Fruit fly (Drosophila melanogaster) whole organism, embryonic: ENCODE data around the gene Ugt37A3.

ENCODE experiments used
- Asciz ChIP-seq: fragments of 200-800 bp; sonication (Bioruptor generic); optimal IDR thresholded peaks from 2 replicates; lab custom pipeline; 2017; ENCODE audit warnings: missing biosample characterization, mild to moderate bottlenecking, missing genetic modification characterization, missing genetic modification reagents
- B-H1 ChIP-seq: fragments of 200-800 bp; sonication (Bioruptor generic); IDR thresholded peaks from 3 replicates; pipeline ENCODE4 v1.3.6; 2022; ENCODE audit warnings: missing biosample characterization, missing genetic modification characterization
- CG1233 ChIP-seq: fragments of 200-800 bp; sonication (Bioruptor generic); optimal IDR thresholded peaks from 4 replicates; lab custom pipeline; 2018; ENCODE audit warnings: missing biosample characterization, mild to moderate bottlenecking, missing genetic modification characterization
- CG12769 ChIP-seq: fragments of 200-800 bp; sonication (Bioruptor generic); optimal IDR thresholded peaks from 2 replicates; lab custom pipeline; 2019; ENCODE audit warnings: missing biosample characterization, mild to moderate bottlenecking, missing genetic modification characterization, moderate library complexity
- CG12942 ChIP-seq: fragments of 200-800 bp; sonication (Bioruptor generic); optimal IDR thresholded peaks from 3 replicates; lab custom pipeline; 2016; ENCODE audit warnings: missing biosample characterization, missing genetic modification characterization
- CG13424 ChIP-seq: fragments of 200-800 bp; sonication (Bioruptor generic); optimal IDR thresholded peaks from 2 replicates; lab custom pipeline; 2019; ENCODE audit warnings: missing biosample characterization, mild to moderate bottlenecking, missing genetic modification characterization, moderate library complexity
- CG13894 ChIP-seq: fragments of 200-800 bp; sonication (Bioruptor generic); optimal IDR thresholded peaks from 3 replicates; lab custom pipeline; 2018; ENCODE audit warnings: missing biosample characterization, mild to moderate bottlenecking, missing genetic modification characterization, moderate library complexity
- CG15514 ChIP-seq: fragments of 200-800 bp; sonication (Bioruptor generic); optimal IDR thresholded peaks from 3 replicates; lab custom pipeline; 2017; ENCODE audit warnings: missing biosample characterization, missing genetic modification characterization, mild to moderate bottlenecking, moderate library complexity, missing genetic modification reagents
- CG17359 ChIP-seq: fragments of 200-800 bp; sonication (Bioruptor generic); optimal IDR thresholded peaks from 3 replicates; lab custom pipeline; 2018; ENCODE audit warnings: missing biosample characterization, mild to moderate bottlenecking, missing genetic modification characterization, moderate library complexity
- CG17385 ChIP-seq: fragments of 200-800 bp; sonication (Bioruptor generic); optimal IDR thresholded peaks from 3 replicates; lab custom pipeline; 2018; ENCODE audit warnings: missing biosample characterization, mild to moderate bottlenecking, missing genetic modification characterization
- CG18764 ChIP-seq: fragments of 200-800 bp; sonication (Bioruptor generic); optimal IDR thresholded peaks from 3 replicates; lab custom pipeline; 2016; ENCODE audit warnings: missing biosample characterization, missing genetic modification characterization
- CG31441 ChIP-seq: fragments of 200-800 bp; sonication (Bioruptor generic); IDR thresholded peaks from 2 replicates; pipeline ENCODE4 v1.3.6; 2022; ENCODE audit warnings: missing biosample characterization, missing genetic modification characterization
- CG3726 ChIP-seq: fragments of 200-800 bp; sonication (Bioruptor generic); IDR thresholded peaks from 3 replicates; pipeline ENCODE4, ENCODE4 v1.3.6; 2022; ENCODE audit warnings: missing biosample characterization, missing genetic modification characterization
- CG4424 ChIP-seq: fragments of 200-800 bp; sonication (Bioruptor generic); optimal IDR thresholded peaks from 3 replicates; lab custom pipeline; 2016; ENCODE audit warnings: missing biosample characterization, missing genetic modification characterization
- CG4820 ChIP-seq: fragments of 200-800 bp; sonication (Bioruptor generic); optimal IDR thresholded peaks from 3 replicates; lab custom pipeline; 2016; ENCODE audit warnings: missing biosample characterization, missing genetic modification characterization
- CG6654 ChIP-seq: fragments of 200-800 bp; sonication (Bioruptor generic); optimal IDR thresholded peaks from 2 replicates; lab custom pipeline; 2017; ENCODE audit warnings: missing biosample characterization, mild to moderate bottlenecking, missing genetic modification characterization
- CG7786 ChIP-seq: fragments of 200-800 bp; sonication (Bioruptor generic); optimal IDR thresholded peaks from 2 replicates; lab custom pipeline; 2016; ENCODE audit warnings: missing biosample characterization, missing genetic modification characterization
- CG7928 ChIP-seq: fragments of 200-800 bp; sonication (Bioruptor generic); optimal IDR thresholded peaks from 2 replicates; lab custom pipeline; 2017; ENCODE audit warnings: missing biosample characterization, mild to moderate bottlenecking, missing genetic modification characterization
- CG8089 ChIP-seq: fragments of 200-800 bp; sonication (Bioruptor generic); optimal IDR thresholded peaks from 3 replicates; lab custom pipeline; 2016; ENCODE audit warnings: missing biosample characterization, missing genetic modification characterization
- CG8478 ChIP-seq: fragments of >200 bp; optimal IDR thresholded peaks from 2 replicates; lab custom pipeline; 2018
- CoRest ChIP-seq: fragments of 200-800 bp; sonication (Bioruptor generic); optimal IDR thresholded peaks from 3 replicates; lab custom pipeline; 2018; ENCODE audit warnings: missing biosample characterization, mild to moderate bottlenecking, missing genetic modification characterization, moderate library complexity
- Dp ChIP-seq: fragments of 200-800 bp; sonication (Bioruptor generic); optimal IDR thresholded peaks from 2 replicates; lab custom pipeline; 2018; ENCODE audit warnings: missing biosample characterization, mild to moderate bottlenecking, missing genetic modification characterization, moderate library complexity
- E2f2 ChIP-seq: fragments of 200-800 bp; sonication (Bioruptor generic); IDR thresholded peaks from 2 replicates; pipeline ENCODE4 v1.3.6; 2022; ENCODE audit warnings: missing biosample characterization, missing genetic modification characterization
- Elba2 ChIP-seq: fragments of 200-800 bp; sonication (Bioruptor generic); optimal IDR thresholded peaks from 3 replicates; lab custom pipeline; 2016; ENCODE audit warnings: missing biosample characterization, missing genetic modification characterization
- Hmr ChIP-seq: fragments of 200-800 bp; sonication (Bioruptor generic); optimal IDR thresholded peaks from 3 replicates; lab custom pipeline; 2017; ENCODE audit warnings: mild to moderate bottlenecking, missing biosample characterization, missing genetic modification reagents, missing genetic modification characterization
- Med ChIP-seq: fragments of 200-800 bp; sonication (Bioruptor generic); peaks from one replicate; lab custom pipeline; 2016; ENCODE audit warnings: missing biosample characterization, missing genetic modification characterization, mild to moderate bottlenecking, inconsistent platforms, moderate library complexity
- Mrtf ChIP-seq: fragments of 200-800 bp; sonication (Bioruptor generic); IDR thresholded peaks from 3 replicates; pipeline ENCODE4 v1.3.6; 2022; ENCODE audit warnings: missing biosample characterization, missing genetic modification characterization
- Myb ChIP-seq: fragments of 200-800 bp; sonication (Bioruptor generic); optimal IDR thresholded peaks from 2 replicates; lab custom pipeline; 2016; ENCODE audit warnings: missing biosample characterization, missing genetic modification characterization
- Poxn ChIP-seq: fragments of 200-800 bp; sonication (Bioruptor generic); IDR thresholded peaks from 2 replicates; pipeline ENCODE4 v1.3.6; 2022; ENCODE audit warnings: missing biosample characterization, missing genetic modification characterization
- Ptx1 ChIP-seq: fragments of 200-800 bp; sonication (Bioruptor generic); IDR thresholded peaks from 2 replicates; pipeline ENCODE4 v1.3.6; 2022; ENCODE audit warnings: missing biosample characterization, missing genetic modification characterization
- Stat92E ChIP-seq, 3 experiments: fragments of >200 bp in 2 of 3; fragments of 200-800 bp in 1 of 3; sonication (Bioruptor generic) in 1 of 3; optimal IDR thresholded peaks; 2 replicates each; lab custom pipeline; 2017 to 2019; ENCODE audit warnings: missing biosample characterization in 3 of 3, missing genetic modification characterization in 3 of 3, mild to moderate bottlenecking in 1 of 3, moderate library complexity in 1 of 3
- ab ChIP-seq: fragments of 200-800 bp; sonication (Bioruptor generic); optimal IDR thresholded peaks from 2 replicates; lab custom pipeline; 2016; ENCODE audit warnings: missing biosample characterization, missing genetic modification characterization
- abd-A ChIP-seq: fragments of 200-800 bp; sonication (Bioruptor generic); optimal IDR thresholded peaks from 3 replicates; lab custom pipeline; 2019; ENCODE audit warnings: missing biosample characterization, mild to moderate bottlenecking, missing genetic modification characterization, moderate library complexity
- al ChIP-seq: fragments of 200-800 bp; sonication (Bioruptor generic); IDR thresholded peaks from 2 replicates; pipeline ENCODE4 v1.3.6; 2022; ENCODE audit warnings: missing biosample characterization, missing genetic modification characterization
- ara ChIP-seq: fragments of 200-800 bp; sonication (Bioruptor generic); IDR thresholded peaks from 2 replicates; pipeline ENCODE4 v1.3.6; 2022; ENCODE audit warnings: missing biosample characterization, missing genetic modification characterization
- ase ChIP-seq: fragments of 200-800 bp; sonication (Bioruptor generic); IDR thresholded peaks from 3 replicates; pipeline ENCODE4 v1.3.6; 2022; ENCODE audit warnings: missing biosample characterization, missing genetic modification characterization
- dati ChIP-seq: fragments of 200-800 bp; sonication (Bioruptor generic); IDR thresholded peaks from 2 replicates; pipeline ENCODE4 v1.3.6; 2022; ENCODE audit warnings: missing biosample characterization, missing genetic modification characterization
- dpn ChIP-seq, 2 experiments: fragments of 200-800 bp; sonication (Bioruptor generic); optimal IDR thresholded peaks; 3 replicates each; lab custom pipeline; 2016; ENCODE audit warnings: missing biosample characterization in 2 of 2, missing genetic modification characterization in 2 of 2
- ewg ChIP-seq: fragments of 200-800 bp; sonication (Bioruptor generic); optimal IDR thresholded peaks from 3 replicates; lab custom pipeline; 2017; ENCODE audit warnings: mild to moderate bottlenecking, missing biosample characterization, missing genetic modification reagents, missing genetic modification characterization
- fd102C ChIP-seq: fragments of 200-800 bp; sonication (Bioruptor generic); optimal IDR thresholded peaks from 2 replicates; lab custom pipeline; 2018; ENCODE audit warnings: missing biosample characterization, mild to moderate bottlenecking, missing genetic modification characterization, moderate library complexity
- gcm2 ChIP-seq: fragments of 200-800 bp; sonication (Bioruptor generic); optimal IDR thresholded peaks from 2 replicates; lab custom pipeline; 2016; ENCODE audit warnings: missing biosample characterization, missing genetic modification characterization
- gem ChIP-seq: fragments of 200-800 bp; sonication (Bioruptor generic); optimal IDR thresholded peaks from 2 replicates; lab custom pipeline; 2019; ENCODE audit warnings: missing biosample characterization, mild to moderate bottlenecking, missing genetic modification characterization, moderate library complexity
- gt ChIP-seq: fragments of 200-800 bp; sonication (Bioruptor generic); IDR thresholded peaks from 2 replicates; pipeline ENCODE4 v1.3.6; 2022; ENCODE audit warnings: missing biosample characterization, missing genetic modification characterization
- jigr1 ChIP-seq: fragments of 200-800 bp; sonication (Bioruptor generic); IDR thresholded peaks from 3 replicates; pipeline ENCODE4 v1.3.6; 2022; ENCODE audit warnings: missing biosample characterization, missing genetic modification characterization
- knrl ChIP-seq: fragments of 200-800 bp; sonication (Bioruptor generic); IDR thresholded peaks from 3 replicates; pipeline ENCODE4 v1.3.6; 2022; ENCODE audit warnings: missing biosample characterization, missing genetic modification characterization; ENCODE audit not compliant: partially characterized antibody
- lola ChIP-seq, 3 experiments: fragments of >200 bp in 2 of 3; fragments of 200-800 bp in 1 of 3; sonication (Bioruptor generic) in 1 of 3; optimal IDR thresholded peaks; 2 replicates each; lab custom pipeline; 2017 to 2019; ENCODE audit warnings: missing biosample characterization in 3 of 3, missing genetic modification characterization in 3 of 3, mild to moderate bottlenecking in 1 of 3, moderate library complexity in 1 of 3
- mam ChIP-seq: fragments of 200-800 bp; sonication (Bioruptor generic); optimal IDR thresholded peaks from 3 replicates; lab custom pipeline; 2016; ENCODE audit warnings: missing biosample characterization, missing genetic modification characterization
- pum ChIP-seq: fragments of 200-800 bp; sonication (Bioruptor generic); optimal IDR thresholded peaks from 2 replicates; lab custom pipeline; 2016; ENCODE audit warnings: missing biosample characterization, missing genetic modification characterization
- sim ChIP-seq: fragments of 200-800 bp; sonication (Bioruptor generic); IDR thresholded peaks from 2 replicates; pipeline ENCODE4 v1.3.6; 2022; ENCODE audit warnings: missing biosample characterization, missing genetic modification characterization
- sob ChIP-seq: fragments of 200-800 bp; sonication (Bioruptor generic); IDR thresholded peaks from 2 replicates; pipeline ENCODE4 v1.3.6; 2022; ENCODE audit warnings: missing biosample characterization, missing genetic modification characterization
- vvl ChIP-seq: fragments of 200-800 bp; sonication (Bioruptor generic); IDR thresholded peaks from 2 replicates; pipeline ENCODE4 v1.3.6; 2022; ENCODE audit warnings: missing biosample characterization, missing genetic modification characterization
- z ChIP-seq: fragments of 200-800 bp; sonication (Bioruptor generic); IDR thresholded peaks from 3 replicates; pipeline ENCODE4 v1.3.6; 2022; ENCODE audit warnings: missing biosample characterization, missing genetic modification characterization

Ugt37A3 gene

DNA sequence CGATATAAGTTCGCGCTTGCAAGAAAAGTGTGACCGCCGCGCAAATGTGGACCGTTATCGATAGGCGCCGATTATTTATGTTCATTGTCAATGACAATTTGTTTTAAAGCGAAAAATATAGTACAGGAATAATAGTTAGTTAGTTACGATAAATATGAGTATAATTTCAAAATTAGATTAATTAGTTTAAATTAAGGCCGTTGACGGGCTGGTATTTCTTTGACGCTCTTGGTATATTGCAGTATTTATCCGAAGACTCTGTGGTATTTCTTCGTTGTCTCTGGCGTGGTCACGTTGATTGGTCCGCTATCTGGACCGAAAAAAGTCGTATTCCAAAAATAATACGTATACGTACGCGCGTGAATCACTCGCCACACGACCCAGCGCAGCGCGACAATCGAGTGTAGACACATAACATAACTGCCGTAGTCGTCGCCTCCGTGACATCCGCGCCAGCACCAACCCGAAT lies 45.9 kb downstream of the Ugt37A3 start (continued):
- TF ChIP-seq B-H1 (GFP tag; lab: Robert Waterston, UW): no peak
- no peak for TF ChIP-seq pum
- no peak for TF ChIP-seq CG4820
- no peak for TF ChIP-seq CG31441 (GFP tag; lab: Robert Waterston, UW)
- no peak for TF ChIP-seq CG8089 (GFP tag; lab: Kevin White, UChicago)
- no peak for TF ChIP-seq CG13424 (tag; lab: Kevin White, UChicago)
- TF ChIP-seq CG15514 (GFP tag; lab: Kevin White, UChicago): peak; percentile 37
- no peak for TF ChIP-seq CG17359
- no peak for TF ChIP-seq CG6654
- no peak for TF ChIP-seq CG4424 (GFP tag; lab: Kevin White, UChicago)
- no peak for TF ChIP-seq CG7928 (GFP tag; lab: Kevin White, UChicago)
- no peak for TF ChIP-seq dpn (GFP tag; optimal IDR thresholded peaks at IDR 0.05; lab: Kevin White, UChicago)
- no peak for TF ChIP-seq Poxn (GFP tag; lab: Robert Waterston, UW)
- no peak for TF ChIP-seq gcm2 (GFP tag; lab: Kevin White, UChicago)
- no peak for TF ChIP-seq Ptx1 (GFP tag; lab: Robert Waterston, UW)
- peak; percentile 24 for TF ChIP-seq CoRest
- TF ChIP-seq ase (GFP tag; lab: Robert Waterston, UW): no peak
- no peak for TF ChIP-seq al (GFP tag; lab: Robert Waterston, UW)
- no peak for TF ChIP-seq CG3726 (GFP tag; lab: Robert Waterston, UW)
- peak; percentile 95 for TF ChIP-seq E2f2
- no peak for TF ChIP-seq CG13894 (tag; lab: Kevin White, UChicago)
- no peak for TF ChIP-seq vvl (GFP tag; lab: Robert Waterston, UW)
- no peak for TF ChIP-seq ewg (GFP tag; lab: Kevin White, UChicago)
- TF ChIP-seq gem (tag; lab: Kevin White, UChicago): no peak
- TF ChIP-seq jigr1 (GFP tag; lab: Robert Waterston, UW): no peak
- TF ChIP-seq Dp (GFP tag; lab: Kevin White, UChicago): peak; percentile 94
- peak; percentile 47 for TF ChIP-seq Myb
- TF ChIP-seq fd102C (GFP tag; lab: Kevin White, UChicago): no peak
- TF ChIP-seq Med: peak; percentile 83
- TF ChIP-seq sob (GFP tag; lab: Robert Waterston, UW): 0 out of 2 replicates have a peak, but pooled peaks have one; percentile 9
- TF ChIP-seq ara (GFP tag; lab: Robert Waterston, UW): no peak
- no peak for TF ChIP-seq z (GFP tag; lab: Robert Waterston, UW)
- TF ChIP-seq CG12769 (tag; lab: Kevin White, UChicago): no peak
- no peak for TF ChIP-seq ab (GFP tag; lab: Kevin White, UChicago)
- no peak for TF ChIP-seq dati (GFP tag; lab: Robert Waterston, UW)
- TF ChIP-seq CG8478: no peak
- no peak for TF ChIP-seq CG18764 (GFP tag; lab: Kevin White, UChicago)
- peak in 1 of 3 experiments; percentile 51 for TF ChIP-seq Stat92E (GFP tag; optimal IDR thresholded peaks at IDR 0.05; lab: Kevin White, UChicago)
- no peak for TF ChIP-seq CG12942 (GFP tag; lab: Kevin White, UChicago)
- TF ChIP-seq CG7786 (GFP tag; lab: Kevin White, UChicago): no peak
- peak; percentile 6 for TF ChIP-seq Hmr (GFP tag; lab: Kevin White, UChicago)
- TF ChIP-seq mam (GFP tag; lab: Kevin White, UChicago): no peak
- no peak for TF ChIP-seq abd-A (tag; lab: Kevin White, UChicago)
- TF ChIP-seq lola (GFP tag; optimal IDR thresholded peaks at IDR 0.05; lab: Kevin White, UChicago): no peak
- TF ChIP-seq CG17385 (GFP tag; lab: Kevin White, UChicago): no peak
- peak; percentile 60 for TF ChIP-seq knrl (GFP tag; lab: Robert Waterston, UW)
- no peak for TF ChIP-seq Mrtf (GFP tag; lab: Robert Waterston, UW)
- TF ChIP-seq sim (GFP tag; lab: Robert Waterston, UW): no peak
- TF ChIP-seq gt (GFP tag; lab: Robert Waterston, UW): no peak
- TF ChIP-seq Elba2 (GFP tag; lab: Kevin White, UChicago): no peak
- TF ChIP-seq Asciz (GFP tag; lab: Kevin White, UChicago): no peak
- TF ChIP-seq CG1233 (GFP tag; lab: Kevin White, UChicago): no peak
